Fruit fly (Drosophila melanogaster) whole organism, embryonic: ENCODE results near the gene CG14282.

Experiments used
- Atf6 ChIP-seq: fragments of 200-800 bp; sonication (Bioruptor generic); IDR thresholded peaks from 2 replicates; pipeline ENCODE4 v1.3.6; 2022; ENCODE audit warnings: missing biosample characterization, missing genetic modification characterization
- B-H1 ChIP-seq: fragments of 200-800 bp; sonication (Bioruptor generic); IDR thresholded peaks from 3 replicates; pipeline ENCODE4 v1.3.6; 2022; ENCODE audit warnings: missing biosample characterization, missing genetic modification characterization
- B-H2 ChIP-seq: fragments of 200-800 bp; sonication (Bioruptor generic); optimal IDR thresholded peaks from 2 replicates; lab custom pipeline; 2018; ENCODE audit warnings: missing biosample characterization, mild to moderate bottlenecking, missing genetic modification characterization
- CG10959 ChIP-seq: fragments of 200-800 bp; sonication (Bioruptor generic); IDR thresholded peaks from 2 replicates; pipeline ENCODE4 v1.3.6; 2022; ENCODE audit warnings: missing biosample characterization, missing genetic modification characterization
- CG11723 ChIP-seq: fragments of 200-800 bp; sonication (Bioruptor generic); optimal IDR thresholded peaks from 2 replicates; lab custom pipeline; 2017; ENCODE audit warnings: missing biosample characterization, mild to moderate bottlenecking, missing genetic modification characterization
- CG12155 ChIP-seq: fragments of 200-800 bp; sonication (Bioruptor generic); optimal IDR thresholded peaks from 3 replicates; lab custom pipeline; 2016; ENCODE audit warnings: missing biosample characterization, missing genetic modification characterization
- CG12299 ChIP-seq: fragments of 200-800 bp; sonication (Bioruptor generic); optimal IDR thresholded peaks from 2 replicates; lab custom pipeline; 2018; ENCODE audit warnings: missing biosample characterization, mild to moderate bottlenecking, missing genetic modification characterization
- CG12659 ChIP-seq: fragments of 200-800 bp; sonication (Bioruptor generic); optimal IDR thresholded peaks from 3 replicates; lab custom pipeline; 2017; ENCODE audit warnings: mild to moderate bottlenecking, missing biosample characterization, missing genetic modification reagents, missing genetic modification characterization
- CG13894 ChIP-seq: fragments of 200-800 bp; sonication (Bioruptor generic); optimal IDR thresholded peaks from 3 replicates; lab custom pipeline; 2018; ENCODE audit warnings: missing biosample characterization, mild to moderate bottlenecking, missing genetic modification characterization, moderate library complexity
- CG15696 ChIP-seq: fragments of 200-800 bp; sonication (Bioruptor generic); optimal IDR thresholded peaks from 2 replicates; lab custom pipeline; 2019; ENCODE audit warnings: missing biosample characterization, mild to moderate bottlenecking, missing genetic modification characterization, moderate library complexity
- CG17361 ChIP-seq: fragments of 200-800 bp; sonication (Bioruptor generic); IDR thresholded peaks from 3 replicates; pipeline ENCODE4 v1.3.6; 2022; ENCODE audit warnings: missing biosample characterization, missing genetic modification characterization
- CG1792 ChIP-seq: fragments of 200-800 bp; sonication (Bioruptor generic); optimal IDR thresholded peaks from 2 replicates; lab custom pipeline; 2016; ENCODE audit warnings: missing biosample characterization, missing genetic modification characterization
- CG18599 ChIP-seq: fragments of 200-800 bp; sonication (Bioruptor generic); optimal IDR thresholded peaks from 3 replicates; lab custom pipeline; 2017; ENCODE audit warnings: missing biosample characterization, missing genetic modification characterization, mild to moderate bottlenecking, moderate library complexity, missing genetic modification reagents
- CG2120 ChIP-seq: fragments of 200-800 bp; sonication (Bioruptor generic); optimal IDR thresholded peaks from 3 replicates; lab custom pipeline; 2016; ENCODE audit warnings: missing biosample characterization, missing genetic modification characterization
- CG3838 ChIP-seq: fragments of 200-800 bp; sonication (Bioruptor generic); optimal IDR thresholded peaks from 3 replicates; lab custom pipeline; 2016; ENCODE audit warnings: missing biosample characterization, missing genetic modification characterization
- CG3847 ChIP-seq: fragments of 200-800 bp; sonication (Bioruptor generic); IDR thresholded peaks from 2 replicates; pipeline ENCODE4 v1.3.6; 2022; ENCODE audit warnings: missing biosample characterization, missing genetic modification characterization
- CG6175 ChIP-seq: fragments of 200-800 bp; sonication (Bioruptor generic); IDR thresholded peaks from 3 replicates; pipeline ENCODE4 v1.3.6; 2022; ENCODE audit warnings: missing biosample characterization, missing genetic modification characterization
- CG6689 ChIP-seq: fragments of 200-800 bp; sonication (Bioruptor generic); IDR thresholded peaks from 2 replicates; pipeline ENCODE4 v1.3.6; 2022; ENCODE audit warnings: missing biosample characterization, missing genetic modification characterization
- CG8290 ChIP-seq, 3 experiments: fragments of 200-800 bp; sonication (Bioruptor generic); optimal IDR thresholded peaks; 2 replicates each; lab custom pipeline; 2016 to 2019; ENCODE audit warnings: missing biosample characterization in 3 of 3, missing genetic modification characterization in 3 of 3, mild to moderate bottlenecking in 2 of 3, moderate library complexity in 1 of 3
- CG9437 ChIP-seq: fragments of 200-800 bp; sonication (Bioruptor generic); optimal IDR thresholded peaks from 2 replicates; lab custom pipeline; 2018; ENCODE audit warnings: missing biosample characterization, mild to moderate bottlenecking, missing genetic modification characterization
- Doc3 ChIP-seq: fragments of 200-800 bp; sonication (Bioruptor generic); IDR thresholded peaks from 3 replicates; pipeline ENCODE4 v1.3.6; 2022; ENCODE audit warnings: missing biosample characterization, missing genetic modification characterization; ENCODE audit not compliant: partially characterized antibody
- Lhr ChIP-seq: fragments of 200-800 bp; sonication (Bioruptor generic); optimal IDR thresholded peaks from 3 replicates; lab custom pipeline; 2017; ENCODE audit warnings: mild to moderate bottlenecking, missing biosample characterization, missing genetic modification reagents, missing genetic modification characterization
- Oaz ChIP-seq: fragments of 200-800 bp; sonication (Bioruptor generic); IDR thresholded peaks from 2 replicates; pipeline ENCODE4 v1.3.6; 2022; ENCODE audit warnings: missing biosample characterization, missing genetic modification characterization
- Oli ChIP-seq: fragments of 200-800 bp; sonication (Bioruptor generic); optimal IDR thresholded peaks from 2 replicates; lab custom pipeline; 2018; ENCODE audit warnings: missing biosample characterization, mild to moderate bottlenecking, missing genetic modification characterization, moderate library complexity
- dan ChIP-seq: fragments of 200-800 bp; sonication (Bioruptor generic); IDR thresholded peaks from 2 replicates; pipeline ENCODE4 v1.3.6; 2022; ENCODE audit warnings: missing biosample characterization, missing genetic modification characterization
- dmrt99B ChIP-seq: fragments of 200-800 bp; sonication (Bioruptor generic); optimal IDR thresholded peaks from 2 replicates; lab custom pipeline; 2018; ENCODE audit warnings: missing biosample characterization, mild to moderate bottlenecking, missing genetic modification characterization, moderate library complexity
- dysf ChIP-seq: fragments of 200-800 bp; sonication (Bioruptor generic); IDR thresholded peaks from 3 replicates; pipeline ENCODE4 v1.3.6; 2022; ENCODE audit warnings: missing biosample characterization, missing genetic modification characterization
- esg ChIP-seq: fragments of 200-800 bp; sonication (Bioruptor generic); conservative IDR thresholded peaks from 2 replicates; pipeline ENCODE4 v1.3.6; 2022; ENCODE audit warnings: missing biosample characterization, missing genetic modification characterization
- hkb ChIP-seq, 2 experiments: fragments of 200-800 bp in 1 of 2; fragments of >200 bp in 1 of 2; sonication (Bioruptor generic) in 1 of 2; IDR thresholded peaks in 1 of 2; optimal IDR thresholded peaks in 1 of 2; 2 replicates each; pipeline versions ENCODE4 v1.3.6 to Lab custom; 2017 to 2022; ENCODE audit warnings: missing biosample characterization in 1 of 2, missing genetic modification characterization in 1 of 2
- kni ChIP-seq: fragments of 200-800 bp; sonication (Bioruptor generic); optimal IDR thresholded peaks from 3 replicates; lab custom pipeline; 2017; ENCODE audit warnings: mild to moderate bottlenecking, missing biosample characterization, missing genetic modification reagents, missing genetic modification characterization
- lilli ChIP-seq: fragments of 200-800 bp; sonication (Bioruptor generic); optimal IDR thresholded peaks from 3 replicates; lab custom pipeline; 2016; ENCODE audit warnings: missing biosample characterization, missing genetic modification characterization
- mam ChIP-seq: fragments of 200-800 bp; sonication (Bioruptor generic); optimal IDR thresholded peaks from 3 replicates; lab custom pipeline; 2016; ENCODE audit warnings: missing biosample characterization, missing genetic modification characterization
- nmo ChIP-seq: fragments of 200-800 bp; sonication (Bioruptor generic); optimal IDR thresholded peaks from 2 replicates; lab custom pipeline; 2018; ENCODE audit warnings: missing biosample characterization, mild to moderate bottlenecking, missing genetic modification characterization, moderate library complexity
- otp ChIP-seq: fragments of 200-800 bp; sonication (Bioruptor generic); IDR thresholded peaks from 3 replicates; pipeline ENCODE4, ENCODE4 v1.3.6; 2022; ENCODE audit warnings: missing biosample characterization, missing genetic modification characterization
- pb ChIP-seq: fragments of 200-800 bp; sonication (Bioruptor generic); optimal IDR thresholded peaks from 3 replicates; lab custom pipeline; 2016; ENCODE audit warnings: missing biosample characterization, missing genetic modification characterization
- salm ChIP-seq: fragments of 200-800 bp; sonication (Bioruptor generic); optimal IDR thresholded peaks from 2 replicates; lab custom pipeline; 2018; ENCODE audit warnings: missing biosample characterization, mild to moderate bottlenecking, missing genetic modification characterization
- sim ChIP-seq: fragments of 200-800 bp; sonication (Bioruptor generic); IDR thresholded peaks from 2 replicates; pipeline ENCODE4 v1.3.6; 2022; ENCODE audit warnings: missing biosample characterization, missing genetic modification characterization
- slp2 ChIP-seq: fragments of 200-800 bp; sonication (Bioruptor generic); optimal IDR thresholded peaks from 2 replicates; lab custom pipeline; 2016; ENCODE audit warnings: missing biosample characterization, missing genetic modification characterization
- toy ChIP-seq: fragments of 200-800 bp; sonication (Bioruptor generic); IDR thresholded peaks from 2 replicates; pipeline ENCODE4 v1.3.6; 2022; ENCODE audit warnings: missing biosample characterization, missing genetic modification characterization
- trh ChIP-seq: fragments of 200-800 bp; sonication (Bioruptor generic); optimal IDR thresholded peaks from 2 replicates; lab custom pipeline; 2016; ENCODE audit warnings: missing biosample characterization, missing genetic modification characterization
- wor ChIP-seq: fragments of 200-800 bp; sonication (Bioruptor generic); IDR thresholded peaks from 2 replicates; pipeline ENCODE4 v1.3.6; 2022; ENCODE audit warnings: missing biosample characterization, missing genetic modification characterization

The CG14282 gene

dm6 chr3R:19157997-19158396 is 18.8 kb upstream of the CG14282 start (continued):
- peak; percentile 17; the same call in 1 of the 2 replicates for TF ChIP-seq esg (GFP tag; lab: Robert Waterston, UW)
- TF ChIP-seq CG13894 (tag; lab: Kevin White, UChicago) = no peak
- no peak for TF ChIP-seq CG12659 (GFP tag; lab: Kevin White, UChicago)
- TF ChIP-seq lilli (GFP tag; lab: Kevin White, UChicago) = peak; percentile 19
- TF ChIP-seq Doc3 = no peak
- TF ChIP-seq slp2 (GFP tag; lab: Kevin White, UChicago) = no peak
- TF ChIP-seq dysf = peak; percentile 22; the same call in 1 of the 3 replicates
- no peak for TF ChIP-seq CG17361 (GFP tag; lab: Robert Waterston, UW)
- TF ChIP-seq hkb (optimal IDR thresholded peaks at IDR 0.05; lab: Kevin White, UChicago) = no peak
- peak; percentile 19; the same call in 1 of the 2 replicates for TF ChIP-seq hkb (GFP tag; IDR thresholded peaks at IDR 0.05; lab: Robert Waterston, UW)
- TF ChIP-seq CG6689 (GFP tag; lab: Robert Waterston, UW) = peak; percentile 45; the same call in 1 of the 2 replicates
- TF ChIP-seq dmrt99B = peak; percentile 21
- TF ChIP-seq nmo (GFP tag; lab: Kevin White, UChicago) = peak; percentile 7
- no peak for TF ChIP-seq B-H1 (GFP tag; lab: Robert Waterston, UW)
- peak; percentile 1 for TF ChIP-seq CG18599 (GFP tag; lab: Kevin White, UChicago)
- TF ChIP-seq CG12299 (tag; lab: Kevin White, UChicago) = no peak
- no peak for TF ChIP-seq pb (GFP tag; lab: Kevin White, UChicago)
- no peak for TF ChIP-seq kni
- no peak for TF ChIP-seq CG1792
- TF ChIP-seq Oli = no peak
- 0 out of 2 replicates have a peak, but pooled peaks have one; percentile 9 for TF ChIP-seq CG3847 (GFP tag; lab: Robert Waterston, UW)
- no peak for TF ChIP-seq sim (GFP tag; lab: Robert Waterston, UW)
- no peak for TF ChIP-seq CG8290 (GFP tag; optimal IDR thresholded peaks at IDR 0.05; lab: Kevin White, UChicago)
- peak in 1 of 2 experiments; percentile 3 for TF ChIP-seq CG8290 (tag; optimal IDR thresholded peaks at IDR 0.05; lab: Kevin White, UChicago)
- TF ChIP-seq CG2120 (GFP tag; lab: Kevin White, UChicago) = peak; percentile 22
- no peak for TF ChIP-seq trh (GFP tag; lab: Kevin White, UChicago)

- no peak for TF ChIP-seq otp (GFP tag; lab: Robert Waterston, UW)
- TF ChIP-seq toy (GFP tag; lab: Robert Waterston, UW) = no peak
- no peak for TF ChIP-seq Atf6
- no peak for TF ChIP-seq dan (GFP tag; lab: Robert Waterston, UW)
- no peak for TF ChIP-seq CG10959 (GFP tag; lab: Robert Waterston, UW)
- TF ChIP-seq B-H2 (GFP tag; lab: Kevin White, UChicago) = no peak
- TF ChIP-seq Lhr (GFP tag; lab: Kevin White, UChicago) = no peak
- no peak for TF ChIP-seq CG11723 (GFP tag; lab: Kevin White, UChicago)
- TF ChIP-seq CG9437 = no peak
- TF ChIP-seq wor (GFP tag; lab: Robert Waterston, UW) = no peak
- TF ChIP-seq mam (GFP tag; lab: Kevin White, UChicago) = no peak
- no peak for TF ChIP-seq CG12155 (GFP tag; lab: Kevin White, UChicago)
- no peak for TF ChIP-seq CG6175 (GFP tag; lab: Robert Waterston, UW)
- TF ChIP-seq CG15696 = no peak
- TF ChIP-seq CG3838 (GFP tag; lab: Kevin White, UChicago) = no peak
- no peak for TF ChIP-seq Oaz (GFP tag; lab: Robert Waterston, UW)
- TF ChIP-seq salm (tag; lab: Kevin White, UChicago) = no peak
Measured at dm6 chr3R:19159778-19160177, 17.0 kb upstream of the CG14282 start, which contains the start of gene CG11779. Gene CG11779 (minus strand): TSS chr3R:19159878.
